Fruit fly (Drosophila melanogaster) whole organism, embryonic: ENCODE results near the gene ppk23.

Source experiments
- Atf-2 ChIP-seq: fragments of 200-800 bp; sonication (Bioruptor generic); optimal IDR thresholded peaks from 2 replicates; lab custom pipeline; 2016; ENCODE audit warnings: missing biosample characterization, missing genetic modification characterization
- CG6689 ChIP-seq: fragments of 200-800 bp; sonication (Bioruptor generic); IDR thresholded peaks from 2 replicates; pipeline ENCODE4 v1.3.6; 2022; ENCODE audit warnings: missing biosample characterization, missing genetic modification characterization
- CG6765 ChIP-seq: fragments of 200-800 bp; sonication (Bioruptor generic); optimal IDR thresholded peaks from 3 replicates; lab custom pipeline; 2017; ENCODE audit warnings: missing biosample characterization, mild to moderate bottlenecking, missing genetic modification characterization
- CG8765 ChIP-seq: fragments of 200-800 bp; sonication (Bioruptor generic); IDR thresholded peaks from 2 replicates; pipeline ENCODE4 v1.3.6; 2022; ENCODE audit warnings: missing biosample characterization, missing genetic modification characterization
- CTCF ChIP-seq: fragments of 200-800 bp; sonication (Bioruptor generic); optimal IDR thresholded peaks from 2 replicates; lab custom pipeline; 2017; ENCODE audit warnings: missing biosample characterization, mild to moderate bottlenecking, missing genetic modification characterization, moderate library complexity
- HLH4C ChIP-seq: fragments of 200-800 bp; sonication (Bioruptor generic); IDR thresholded peaks from 3 replicates; pipeline ENCODE4 v1.3.6; 2022; ENCODE audit warnings: missing biosample characterization, missing genetic modification characterization; ENCODE audit not compliant: partially characterized antibody
- Lim3 ChIP-seq: fragments of 200-800 bp; sonication (Bioruptor generic); IDR thresholded peaks from 2 replicates; pipeline ENCODE4 v1.3.6; 2022; ENCODE audit warnings: missing biosample characterization, missing genetic modification characterization
- cad ChIP-seq: fragments of >200 bp; optimal IDR thresholded peaks from 2 replicates; lab custom pipeline; 2017; ENCODE audit warnings: missing biosample characterization, missing genetic modification characterization
- h ChIP-seq: fragments of >200 bp; optimal IDR thresholded peaks from 2 replicates; lab custom pipeline; 2017
- seq ChIP-seq: fragments of 200-800 bp; sonication (Bioruptor generic); IDR thresholded peaks from 2 replicates; pipeline ENCODE4 v1.3.6; 2022; ENCODE audit warnings: missing biosample characterization, missing genetic modification characterization

DNA sequence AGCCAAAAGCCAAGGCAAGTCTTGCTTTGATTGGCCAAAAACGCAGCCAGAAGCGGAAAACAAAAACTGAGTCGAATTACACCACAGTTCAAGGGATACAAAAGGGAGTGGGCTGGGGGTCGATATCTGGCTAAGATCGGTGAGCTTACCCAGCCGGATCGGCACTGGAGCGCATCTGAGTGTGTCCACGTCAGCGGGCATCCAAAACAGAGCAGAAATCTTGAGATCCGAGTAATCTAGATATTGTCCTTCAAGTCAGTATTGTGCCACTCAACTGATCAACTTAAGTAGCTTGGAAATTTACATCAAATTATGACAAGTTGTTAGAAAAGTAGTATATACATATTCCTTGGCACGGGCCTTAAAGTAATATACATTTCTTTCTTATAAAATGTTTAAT is 19.5 kb upstream of the ppk23 start, which contains the start of gene CG12992:
- TF ChIP-seq cad (no peak), CTCF (no peak), CG6689 (no peak), h (lab: Kevin White, UChicago) (no peak), HLH4C (GFP tag; lab: Robert Waterston, UW) (no peak), CG8765 (GFP tag; lab: Robert Waterston, UW) (no peak), Atf-2 (GFP tag; lab: Kevin White, UChicago) (no peak), Lim3 (GFP tag; lab: Robert Waterston, UW) (no peak), CG6765 (GFP tag; lab: Kevin White, UChicago) (no peak), seq (no peak)
